Worm (Caenorhabditis elegans) whole organism, midembryonic: ENCODE measurements around the gene clec-50.

Source experiments
- T22C8.4 ChIP-seq: fragments of 200-800 bp; sonication (Bioruptor generic); IDR thresholded peaks from 2 replicates; pipeline ENCODE4 v1.3.6; 2022; ENCODE audit warnings: missing genetic modification characterization, missing compliant biosample characterization
- cog-1 ChIP-seq: sonication (generic microtip); optimal IDR thresholded peaks from 2 replicates; lab custom pipeline; 2016; ENCODE audit warnings: missing genetic modification characterization, missing compliant biosample characterization
- flt-1 ChIP-seq: fragments of 200-800 bp; sonication (Bioruptor generic); IDR thresholded peaks from 2 replicates; pipeline ENCODE4 v1.3.6; 2022; ENCODE audit warnings: missing genetic modification characterization, missing compliant biosample characterization
- klf-2 ChIP-seq: fragments of 200-800 bp; sonication (Bioruptor generic); conservative IDR thresholded peaks from 2 replicates; pipeline ENCODE4 v1.3.6; 2022; ENCODE audit warnings: missing genetic modification reagents, missing genetic modification characterization, missing compliant biosample characterization
- med-1 ChIP-seq: sonication (generic microtip); optimal IDR thresholded peaks from 2 replicates; lab custom pipeline; 2017; ENCODE audit warnings: missing genetic modification characterization, mild to moderate bottlenecking, missing compliant biosample characterization, antibody characterized with exemption, missing genetic modification reagents; ENCODE audit not compliant: insufficient read depth
- ref-1 ChIP-seq: fragments of 200-800 bp; sonication (Bioruptor generic); conservative IDR thresholded peaks from 2 replicates; pipeline ENCODE4 v1.3.6; 2022; ENCODE audit warnings: missing genetic modification reagents, missing genetic modification characterization, missing compliant biosample characterization
- tab-1 ChIP-seq: fragments of 200-800 bp; sonication (Bioruptor generic); IDR thresholded peaks from 2 replicates; pipeline ENCODE4 v1.3.6; 2022; ENCODE audit warnings: missing genetic modification characterization, missing compliant biosample characterization
- ztf-23 ChIP-seq: fragments of 200-800 bp; sonication (Bioruptor generic); IDR thresholded peaks from 2 replicates; pipeline ENCODE4 v1.3.6; 2022; ENCODE audit warnings: missing genetic modification reagents, missing genetic modification characterization, missing compliant biosample characterization
- ztf-29 ChIP-seq: fragments of 200-800 bp; sonication (Bioruptor generic); IDR thresholded peaks from 2 replicates; pipeline ENCODE4 v1.3.6; 2022; ENCODE audit warnings: missing genetic modification reagents, missing genetic modification characterization, missing compliant biosample characterization

ce11 chrV:19767719-19768118 lies 12.6 kb upstream of the clec-50 start:
- TF ChIP-seq ref-1: no peak
- TF ChIP-seq med-1 (GFP tag; lab: Kevin White, UChicago): no peak
- no peak for TF ChIP-seq tab-1 (GFP tag; lab: Robert Waterston, UW)
- no peak for TF ChIP-seq flt-1
- TF ChIP-seq ztf-23 (GFP tag; lab: Robert Waterston, UW): no peak
- no peak for TF ChIP-seq T22C8.4 (GFP tag; lab: Robert Waterston, UW)
- no peak for TF ChIP-seq cog-1 (tag; lab: Kevin White, UChicago)
- no peak for TF ChIP-seq klf-2 (GFP tag; lab: Robert Waterston, UW)
- TF ChIP-seq ztf-29 (GFP tag; lab: Robert Waterston, UW): no peak
